Worm (Caenorhabditis elegans) whole organism, early embryonic: ENCODE results near the gene Y14H12B.2.

ENCODE experiments used
- aly-1 ChIP-seq: sonication (generic microtip); optimal IDR thresholded peaks from 2 replicates; lab custom pipeline; 2016; ENCODE audit warnings: missing genetic modification characterization, missing compliant biosample characterization
- ama-1 ChIP-seq: fragments of 150-350 bp; optimal IDR thresholded peaks from 2 replicates; lab custom pipeline; 2014
- ceh-13 ChIP-seq: fragments of 200-800 bp; sonication (Bioruptor generic); optimal IDR thresholded peaks from 2 replicates; lab custom pipeline; 2018; ENCODE audit warnings: mild to moderate bottlenecking, missing genetic modification characterization, missing compliant biosample characterization
- ceh-36 ChIP-seq: sonication (generic microtip); optimal IDR thresholded peaks from 2 replicates; lab custom pipeline; 2016; ENCODE audit warnings: missing genetic modification characterization, inconsistent platforms, missing compliant biosample characterization
- flt-1 ChIP-seq: fragments of 200-800 bp; sonication (Bioruptor generic); IDR thresholded peaks from 2 replicates; pipeline ENCODE4 v1.3.6; 2022; ENCODE audit warnings: missing genetic modification characterization, missing compliant biosample characterization
- hmbx-1 ChIP-seq: sonication (generic microtip); optimal IDR thresholded peaks from 2 replicates; lab custom pipeline; 2016; ENCODE audit warnings: mild to moderate bottlenecking, missing genetic modification characterization, missing compliant biosample characterization
- hmg-4 ChIP-seq: fragments of 200-800 bp; sonication (Bioruptor generic); optimal IDR thresholded peaks from 2 replicates; lab custom pipeline; 2018; ENCODE audit warnings: mild to moderate bottlenecking, missing genetic modification characterization, missing compliant biosample characterization
- sea-1 ChIP-seq: fragments of 200-800 bp; sonication (Bioruptor generic); conservative IDR thresholded peaks from 2 replicates; pipeline ENCODE4 v1.3.6; 2022; ENCODE audit warnings: missing genetic modification characterization, missing compliant biosample characterization
- tbx-37 ChIP-seq: fragments of 200-800 bp; sonication (Bioruptor generic); conservative IDR thresholded peaks from 2 replicates; pipeline ENCODE4 v1.3.6; 2022; ENCODE audit warnings: missing genetic modification reagents, missing genetic modification characterization, missing compliant biosample characterization
- tra-4 ChIP-seq: sonication (generic microtip); optimal IDR thresholded peaks from 2 replicates; lab custom pipeline; 2017; ENCODE audit warnings: missing genetic modification characterization, missing compliant biosample characterization

DNA sequence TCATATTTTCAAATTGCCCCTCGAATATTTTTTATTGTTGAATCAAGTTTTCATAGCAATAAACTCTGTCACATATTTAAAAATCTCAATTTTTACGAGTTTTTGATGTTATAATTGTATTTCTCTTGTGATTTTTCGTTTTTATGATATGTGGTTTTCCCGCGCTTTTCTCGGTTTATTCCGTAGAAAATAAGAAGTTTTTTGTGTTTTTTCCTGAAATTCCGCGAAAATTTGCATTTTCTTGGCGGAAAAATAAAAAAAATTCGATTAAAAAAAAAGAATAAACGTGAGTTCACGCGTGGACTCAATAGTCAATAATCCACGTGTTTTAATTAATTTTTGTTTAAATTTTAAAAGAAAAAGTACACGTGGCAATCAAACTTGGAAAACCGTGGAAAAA lies 2.5 kb upstream of the Y14H12B.2 start:
- TF ChIP-seq hmbx-1 (tag; lab: Kevin White, UChicago): no peak
- no peak for TF ChIP-seq ama-1
- TF ChIP-seq ceh-36 (tag; lab: Kevin White, UChicago): no peak
- TF ChIP-seq aly-1 (tag; lab: Kevin White, UChicago): no peak
- no peak for TF ChIP-seq tbx-37
- no peak for TF ChIP-seq tra-4 (tag; lab: Kevin White, UChicago)
- TF ChIP-seq flt-1 (GFP tag; lab: Robert Waterston, UW): no peak
- no peak for TF ChIP-seq hmg-4
- no peak for TF ChIP-seq sea-1 (GFP tag; lab: Robert Waterston, UW)
- no peak for TF ChIP-seq ceh-13 (GFP tag; lab: Kevin White, UChicago)
